Fruit fly (Drosophila melanogaster) Kc167 (cell line): Measurements from ENCODE around the gene wrd.

Source experiments
- Myc ChIP-seq: fragments of >200 bp; optimal IDR thresholded peaks from 2 replicates; lab custom pipeline; 2017; ENCODE audit warnings: missing external identifiers
- Sin3A ChIP-seq: fragments of >200 bp; optimal IDR thresholded peaks from 2 replicates; lab custom pipeline; 2018; ENCODE audit warnings: missing external identifiers
- h ChIP-seq: fragments of >200 bp; optimal IDR thresholded peaks from 3 replicates; lab custom pipeline; 2018; ENCODE audit warnings: missing external identifiers
- psq ChIP-seq: fragments of >200 bp; optimal IDR thresholded peaks from 2 replicates; lab custom pipeline; 2017; ENCODE audit warnings: missing external identifiers

DNA sequence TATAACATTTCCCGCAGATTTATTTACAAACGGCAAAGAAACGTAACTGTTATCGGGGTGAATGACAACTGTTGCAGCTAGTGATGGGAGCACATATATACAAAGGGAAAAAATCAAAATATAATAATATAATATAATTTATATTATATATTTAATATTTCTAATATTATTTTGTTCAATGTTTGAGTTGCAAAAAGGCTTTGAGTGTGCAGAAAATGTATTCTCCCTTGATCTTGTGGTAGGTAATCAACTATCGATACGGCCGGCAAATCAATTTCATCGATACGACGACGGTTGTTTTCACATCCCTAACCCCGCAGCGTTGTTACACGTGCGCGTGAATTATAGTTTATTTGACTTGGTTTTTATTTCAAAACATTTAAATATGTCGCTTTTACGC, 55.9 kb downstream of the wrd start, which contains the start of the genes mTerf5 and Non3:
- TF ChIP-seq h (lab: Kevin White, UChicago) = no peak
- TF ChIP-seq psq = no peak
- no peak for TF ChIP-seq Myc (lab: Kevin White, UChicago)
- TF ChIP-seq Sin3A (lab: Kevin White, UChicago) = no peak
